Worm (Caenorhabditis elegans) whole organism, midembryonic: ENCODE data around the gene ndua-8.

ENCODE experiments used
- T22C8.4 ChIP-seq: fragments of 200-800 bp; sonication (Bioruptor generic); IDR thresholded peaks from 2 replicates; pipeline ENCODE4 v1.3.6; 2022; ENCODE audit warnings: missing genetic modification characterization, missing compliant biosample characterization
- cog-1 ChIP-seq: sonication (generic microtip); optimal IDR thresholded peaks from 2 replicates; lab custom pipeline; 2016; ENCODE audit warnings: missing genetic modification characterization, missing compliant biosample characterization
- flt-1 ChIP-seq: fragments of 200-800 bp; sonication (Bioruptor generic); IDR thresholded peaks from 2 replicates; pipeline ENCODE4 v1.3.6; 2022; ENCODE audit warnings: missing genetic modification characterization, missing compliant biosample characterization
- klf-2 ChIP-seq: fragments of 200-800 bp; sonication (Bioruptor generic); conservative IDR thresholded peaks from 2 replicates; pipeline ENCODE4 v1.3.6; 2022; ENCODE audit warnings: missing genetic modification reagents, missing genetic modification characterization, missing compliant biosample characterization
- med-1 ChIP-seq: sonication (generic microtip); optimal IDR thresholded peaks from 2 replicates; lab custom pipeline; 2017; ENCODE audit warnings: missing genetic modification characterization, mild to moderate bottlenecking, missing compliant biosample characterization, antibody characterized with exemption, missing genetic modification reagents; ENCODE audit not compliant: insufficient read depth
- ref-1 ChIP-seq: fragments of 200-800 bp; sonication (Bioruptor generic); conservative IDR thresholded peaks from 2 replicates; pipeline ENCODE4 v1.3.6; 2022; ENCODE audit warnings: missing genetic modification reagents, missing genetic modification characterization, missing compliant biosample characterization
- tab-1 ChIP-seq: fragments of 200-800 bp; sonication (Bioruptor generic); IDR thresholded peaks from 2 replicates; pipeline ENCODE4 v1.3.6; 2022; ENCODE audit warnings: missing genetic modification characterization, missing compliant biosample characterization
- ztf-23 ChIP-seq: fragments of 200-800 bp; sonication (Bioruptor generic); IDR thresholded peaks from 2 replicates; pipeline ENCODE4 v1.3.6; 2022; ENCODE audit warnings: missing genetic modification reagents, missing genetic modification characterization, missing compliant biosample characterization
- ztf-29 ChIP-seq: fragments of 200-800 bp; sonication (Bioruptor generic); IDR thresholded peaks from 2 replicates; pipeline ENCODE4 v1.3.6; 2022; ENCODE audit warnings: missing genetic modification reagents, missing genetic modification characterization, missing compliant biosample characterization

DNA sequence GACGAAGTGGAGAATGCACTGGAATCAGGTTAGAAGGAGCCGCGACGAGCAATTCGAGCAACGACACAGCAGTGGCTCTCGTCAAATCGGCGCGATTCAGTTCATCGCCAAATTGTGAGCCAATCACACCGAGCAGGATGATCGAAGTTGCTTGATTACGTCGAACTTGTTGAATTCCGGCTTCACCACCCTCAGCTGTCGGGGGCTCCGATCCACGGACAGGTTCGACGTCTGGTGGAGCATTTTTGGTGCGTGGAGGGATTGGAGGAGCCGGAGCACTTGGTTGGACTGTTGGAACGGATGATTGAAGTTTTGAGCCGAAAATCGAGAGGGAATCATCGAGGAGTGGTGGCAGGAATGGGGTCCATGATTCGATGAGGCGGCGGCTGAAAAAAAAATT is 13.4 kb upstream of the ndua-8 start:
- TF ChIP-seq ref-1 (no peak), med-1 (GFP tag; lab: Kevin White, UChicago) (no peak), tab-1 (GFP tag; lab: Robert Waterston, UW) (no peak), klf-2 (GFP tag; lab: Robert Waterston, UW) (no peak), flt-1 (GFP tag; lab: Robert Waterston, UW) (no peak), ztf-23 (GFP tag; lab: Robert Waterston, UW) (no peak), cog-1 (no peak), ztf-29 (no peak), T22C8.4 (GFP tag; lab: Robert Waterston, UW) (no peak)
